Fruit fly (Drosophila melanogaster): ENCODE measurements around the gene CG5645.
A peak's percentile ranks its signal among the peaks of the same experiment; 100 is the strongest.

The CG5645 gene

DNA sequence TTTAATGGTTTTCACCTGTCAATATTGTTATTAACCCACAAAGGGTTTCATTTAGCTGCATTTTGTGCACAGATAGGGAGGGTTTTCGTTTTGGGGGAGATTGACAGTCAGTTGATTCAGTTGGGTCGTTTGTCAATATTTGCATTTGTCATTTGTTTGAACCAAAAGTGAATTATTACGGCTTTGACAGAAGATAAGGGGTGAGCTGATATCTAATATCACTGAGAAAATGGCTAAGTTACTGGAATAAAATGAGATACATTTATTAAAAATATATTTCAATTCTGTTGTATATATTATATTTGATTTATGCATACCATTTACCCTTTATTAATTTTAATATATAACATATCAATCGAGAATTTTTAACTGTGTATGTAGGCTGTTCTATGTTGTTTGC is 52.6 kb downstream of the CG5645 start (continued):
- TF ChIP-seq cwo (GFP tag; optimal IDR thresholded peaks at IDR 0.05): peak; percentile 13
- TF ChIP-seq CG34376 (GFP tag; optimal IDR thresholded peaks at IDR 0.05): no peak
- no peak for TF ChIP-seq p53 (GFP tag; optimal IDR thresholded peaks at IDR 0.05)
- TF ChIP-seq dysf (GFP tag; IDR thresholded peaks at IDR 0.05): no peak
- peak; percentile 54 for TF ChIP-seq BtbVII (GFP tag; optimal IDR thresholded peaks at IDR 0.05)
- TF ChIP-seq CG2129 (GFP tag; IDR thresholded peaks at IDR 0.05; ENCODE audit: partially characterized antibody): no peak
- TF ChIP-seq CG17385 (GFP tag; optimal IDR thresholded peaks at IDR 0.05): peak; percentile 46
- no peak for TF ChIP-seq zf30C (GFP tag; optimal IDR thresholded peaks at IDR 0.05)
- no peak for TF ChIP-seq CG15479 (GFP tag; optimal IDR thresholded peaks at IDR 0.05)
- peak; percentile 64 for TF ChIP-seq kah (GFP tag; optimal IDR thresholded peaks at IDR 0.05)
- TF ChIP-seq sug (tag; optimal IDR thresholded peaks at IDR 0.05): peak; percentile 3
- no peak for TF ChIP-seq ase (GFP tag; IDR thresholded peaks at IDR 0.05)
- TF ChIP-seq CG13424 (tag; optimal IDR thresholded peaks at IDR 0.05): peak; percentile 55
- no peak for TF ChIP-seq CG11560 (tag; IDR thresholded peaks at IDR 0.05)
- no peak for TF ChIP-seq CG32532 (GFP tag; IDR thresholded peaks at IDR 0.05)
- no peak for TF ChIP-seq cas (GFP tag; IDR thresholded peaks at IDR 0.05)
- TF ChIP-seq CG32772 (GFP tag; IDR thresholded peaks at IDR 0.05): no peak
- TF ChIP-seq CG13775 (GFP tag; optimal IDR thresholded peaks at IDR 0.05): no peak
- no peak for TF ChIP-seq NFAT (GFP tag; IDR thresholded peaks at IDR 0.05)
- peak; percentile 0 for TF ChIP-seq CG6654 (GFP tag; optimal IDR thresholded peaks at IDR 0.05)
- peak; percentile 3 for TF ChIP-seq tio (GFP tag; optimal IDR thresholded peaks at IDR 0.05)
- TF ChIP-seq toy (GFP tag; IDR thresholded peaks at IDR 0.05): no peak
- peak; percentile 40 for TF ChIP-seq CG12659 (GFP tag; optimal IDR thresholded peaks at IDR 0.05)
- TF ChIP-seq Six4 (GFP tag; optimal IDR thresholded peaks at IDR 0.05): peak; percentile 23
- TF ChIP-seq sisA (GFP tag; IDR thresholded peaks at IDR 0.05): no peak
- peak; percentile 35 for TF ChIP-seq NC2β (GFP tag; optimal IDR thresholded peaks at IDR 0.05)
- no peak for TF ChIP-seq Gug (GFP tag; IDR thresholded peaks at IDR 0.05)
- TF ChIP-seq CG14710 (tag; optimal IDR thresholded peaks at IDR 0.05): peak; percentile 72
- no peak for TF ChIP-seq gt (GFP tag; IDR thresholded peaks at IDR 0.05)
- TF ChIP-seq knrl (GFP tag; IDR thresholded peaks at IDR 0.05; ENCODE audit: partially characterized antibody): no peak
- peak; percentile 67 for TF ChIP-seq CG10267 (tag; optimal IDR thresholded peaks at IDR 0.05)
- TF ChIP-seq tgo (GFP tag; IDR thresholded peaks at IDR 0.05): peak; percentile 24; the same call in 2 of the 3 replicates
- TF ChIP-seq CG18011 (GFP tag; optimal IDR thresholded peaks at IDR 0.05): no peak
- no peak for TF ChIP-seq CG6272 (GFP tag; IDR thresholded peaks at IDR 0.05)
- no peak for TF ChIP-seq Dbx (GFP tag; IDR thresholded peaks at IDR 0.05)
- no peak for TF ChIP-seq CG9215 (GFP tag; IDR thresholded peaks at IDR 0.05)
- no peak for TF ChIP-seq CG34224 (GFP tag; IDR thresholded peaks at IDR 0.05; ENCODE audit: partially characterized antibody)
- peak; percentile 48 for TF ChIP-seq CG10654 (GFP tag; optimal IDR thresholded peaks at IDR 0.05)
- TF ChIP-seq Doc2 (GFP tag; IDR thresholded peaks at IDR 0.05): no peak
- TF ChIP-seq ken (GFP tag; IDR thresholded peaks at IDR 0.05): 0 out of 3 replicates have a peak, but pooled peaks have one; percentile 35
- TF ChIP-seq CG8388 (GFP tag; optimal IDR thresholded peaks at IDR 0.05): peak; percentile 58
- peak; percentile 7 for TF ChIP-seq CG3065 (GFP tag; optimal IDR thresholded peaks at IDR 0.05)
- TF ChIP-seq CG17186 (GFP tag; optimal IDR thresholded peaks at IDR 0.05): no peak
